Worm (Caenorhabditis elegans): ENCODE data around the gene polq-1.

- TF ChIP-seq snpc-4 (tag; optimal IDR thresholded peaks at IDR 0.05) = no peak
- no peak for TF ChIP-seq unc-62 (GFP tag; optimal IDR thresholded peaks at IDR 0.05)
- TF ChIP-seq ces-1 (GFP tag; optimal IDR thresholded peaks at IDR 0.05) = no peak
- no peak for TF ChIP-seq ceh-82 (tag; optimal IDR thresholded peaks at IDR 0.05)
- no peak for TF ChIP-seq hlh-4 (tag; optimal IDR thresholded peaks at IDR 0.05)
Measured at ce11 chrIII:5840815-5841573, 38.0 kb upstream of the polq-1 start.
